Worm (Caenorhabditis elegans): ENCODE results near the gene hda-1.

DNA sequence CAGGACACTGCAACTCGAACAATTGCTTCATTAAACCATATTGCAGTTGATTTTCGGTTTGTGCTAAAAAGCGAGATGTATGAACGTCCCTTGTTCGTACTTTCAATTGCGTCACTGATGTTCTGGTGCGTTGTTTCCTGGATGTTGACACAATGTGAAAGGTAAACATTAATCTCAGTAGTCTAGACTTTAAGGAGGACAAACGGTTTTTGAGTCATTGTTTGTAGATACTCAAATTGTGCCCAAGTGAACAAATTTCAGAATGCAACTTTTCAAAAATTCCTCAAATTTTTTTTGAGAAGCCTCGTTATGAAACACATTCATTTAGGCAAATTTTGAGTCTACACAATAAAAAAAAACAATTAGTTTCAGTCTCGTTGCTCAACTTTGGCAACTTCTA is 15.7 kb downstream of the hda-1 start:
- no peak for TF ChIP-seq nhr-76 (tag; optimal IDR thresholded peaks at IDR 0.05)
- TF ChIP-seq unc-39 (tag; optimal IDR thresholded peaks at IDR 0.05), result no peak

Data from whole organism, L3 larva.